Fruit fly (Drosophila melanogaster) Kc167 (cell line): ENCODE data around the gene CG13465.

Source experiments
- Sin3A ChIP-seq: fragments of >200 bp; optimal IDR thresholded peaks from 2 replicates; lab custom pipeline; 2018; ENCODE audit warnings: missing external identifiers
- h ChIP-seq: fragments of >200 bp; optimal IDR thresholded peaks from 3 replicates; lab custom pipeline; 2018; ENCODE audit warnings: missing external identifiers
- insv ChIP-seq: fragments of >200 bp; optimal IDR thresholded peaks from 3 replicates; lab custom pipeline; 2018; ENCODE audit warnings: missing external identifiers
- psq ChIP-seq: fragments of >200 bp; optimal IDR thresholded peaks from 2 replicates; lab custom pipeline; 2017; ENCODE audit warnings: missing external identifiers
- ttk ChIP-seq: sonication (Bioruptor generic); optimal IDR thresholded peaks from 2 replicates; lab custom pipeline; 2017; ENCODE audit warnings: missing external identifiers

DNA sequence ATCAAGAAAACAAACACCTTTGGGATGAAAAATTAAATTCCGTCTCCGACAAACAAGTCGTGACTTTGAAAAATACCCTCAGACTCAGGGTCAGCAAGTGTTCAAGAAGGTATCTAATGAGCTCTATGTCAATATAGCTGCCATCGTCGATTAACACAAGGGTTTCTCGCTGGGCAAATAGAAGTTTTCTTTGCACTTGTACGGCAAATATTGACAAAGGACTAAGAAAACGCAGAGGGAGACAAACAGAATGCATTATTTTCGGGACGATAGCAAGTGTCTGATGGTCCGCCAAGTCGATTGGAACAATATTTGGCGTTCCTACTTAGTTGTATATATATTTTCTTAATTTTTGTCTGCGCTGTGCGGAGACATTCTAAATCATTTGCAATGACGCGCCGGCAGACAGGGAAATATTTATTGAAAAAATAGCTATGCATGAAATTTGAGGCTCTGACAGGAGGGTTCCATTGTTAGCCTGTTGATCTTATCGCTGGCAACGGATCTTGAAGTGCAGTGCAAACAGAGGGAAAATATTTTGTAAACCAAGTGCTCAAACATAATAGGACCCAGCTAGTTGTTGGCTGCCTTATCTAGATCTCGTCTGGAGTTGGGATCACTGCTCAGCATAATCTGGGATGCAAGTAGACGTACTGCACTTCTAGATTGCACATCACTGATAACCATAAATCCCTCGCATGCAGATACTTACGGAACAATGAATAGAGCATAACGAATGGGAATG lies 12.3 kb upstream of the CG13465 start:
- TF ChIP-seq h (lab: Kevin White, UChicago) (no peak), insv (lab: Kevin White, UChicago) (no peak), psq (lab: Kevin White, UChicago) (no peak), Sin3A (lab: Kevin White, UChicago) (no peak), ttk (no peak)
